Fruit fly (Drosophila melanogaster): ENCODE measurements around the gene Ent2.
A peak's percentile ranks its signal among the peaks of the same experiment; 100 is the strongest.

Ent2 gene

DNA sequence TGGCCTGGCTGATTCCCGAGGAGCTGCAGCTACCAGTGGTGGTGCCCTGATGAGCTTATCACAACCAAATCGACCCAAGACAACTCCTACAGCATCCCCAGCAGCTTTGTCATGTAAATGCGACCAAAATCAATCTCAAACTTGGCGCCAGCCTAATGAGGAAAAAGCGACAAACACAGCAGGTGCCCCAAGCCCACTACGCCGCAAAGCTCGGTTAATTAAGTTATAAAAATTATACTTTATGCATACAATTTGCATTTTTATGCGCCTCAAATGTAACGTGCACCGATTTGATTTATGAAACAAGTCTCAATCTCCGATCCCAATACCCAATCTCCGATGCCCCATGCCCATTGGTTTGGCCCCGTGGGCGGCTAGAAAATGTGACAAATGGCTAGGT is 11.3 kb upstream of the Ent2 start:
- TF ChIP-seq dan (GFP tag; IDR thresholded peaks at IDR 0.05): no peak
- TF ChIP-seq grn (GFP tag; optimal IDR thresholded peaks at IDR 0.05): peak; percentile 50
- no peak for TF ChIP-seq Hmx (GFP tag; optimal IDR thresholded peaks at IDR 0.05)
- peak; percentile 72 for TF ChIP-seq abd-A (tag; optimal IDR thresholded peaks at IDR 0.05)
- no peak for TF ChIP-seq CG8478 (optimal IDR thresholded peaks at IDR 0.05)
- peak; percentile 59 for TF ChIP-seq Ets65A (GFP tag)
- TF ChIP-seq CG2875 (GFP tag; optimal IDR thresholded peaks at IDR 0.05): no peak
- TF ChIP-seq Awh (GFP tag; IDR thresholded peaks at IDR 0.05): peak; percentile 89
- peak; percentile 74 for TF ChIP-seq vvl (GFP tag; IDR thresholded peaks at IDR 0.05)
- TF ChIP-seq chinmo (GFP tag; IDR thresholded peaks at IDR 0.05; ENCODE audit: partially characterized antibody): 0 out of 4 replicates have a peak, but pooled peaks have one; percentile 20

DNA sequence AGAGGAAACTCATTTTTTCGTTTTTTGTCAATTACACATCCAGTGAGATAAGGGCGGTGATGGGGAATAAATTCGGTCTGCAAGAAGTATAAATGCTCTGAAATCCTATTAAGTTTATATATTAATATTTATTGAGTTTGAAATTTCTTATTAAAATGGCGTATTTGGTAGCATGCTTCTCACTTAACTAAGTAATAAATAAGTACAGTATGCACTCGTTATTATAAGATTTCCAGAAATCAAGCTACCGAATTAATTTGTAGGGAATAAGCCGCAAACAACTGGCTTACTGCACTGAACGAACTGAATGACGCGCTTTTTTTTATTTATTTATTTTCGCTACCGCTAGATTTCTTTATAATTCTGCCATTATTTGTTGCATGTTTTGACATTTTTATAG is 10.7 kb upstream of the Ent2 start:
- TF ChIP-seq CG13775 (GFP tag; optimal IDR thresholded peaks at IDR 0.05) (no peak), CG10274 (GFP tag; optimal IDR thresholded peaks at IDR 0.05) (peak; percentile 66), sens (GFP tag) (peak; percentile 71)

dm6 chr2L:6552345-6552744 is 9.8 kb upstream of the Ent2 start:
- TF ChIP-seq ham (GFP tag; IDR thresholded peaks at IDR 0.05) (no peak), en (GFP tag; optimal IDR thresholded peaks at IDR 0.05) (no peak), cg (GFP tag; optimal IDR thresholded peaks at IDR 0.05) (no peak), grn (GFP tag; optimal IDR thresholded peaks at IDR 0.05) (no peak), mam (GFP tag; optimal IDR thresholded peaks at IDR 0.05) (no peak), CG8290 (GFP tag; optimal IDR thresholded peaks at IDR 0.05) (peak; percentile 72), CG8290 (tag; optimal IDR thresholded peaks at IDR 0.05) (peak in 1 of 2 experiments; percentile 61), D19A (tag; optimal IDR thresholded peaks at IDR 0.05) (no peak), hb (GFP tag; IDR thresholded peaks at IDR 0.05; ENCODE audit: partially characterized antibody) (no peak), CG17612 (GFP tag; IDR thresholded peaks at IDR 0.05) (0 out of 2 replicates have a peak, but pooled peaks have one; percentile 51), B-H1 (GFP tag; IDR thresholded peaks at IDR 0.05) (no peak), MBD-R2 (GFP tag; IDR thresholded peaks at IDR 0.05) (no peak), CG1024 (GFP tag; IDR thresholded peaks at IDR 0.05) (no peak), pan (optimal IDR thresholded peaks at IDR 0.05) (no peak), pan (GFP tag; optimal IDR thresholded peaks at IDR 0.05 in 1 of 2, IDR thresholded peaks at IDR 0.05 in 1 of 2) (no peak), CG10565 (GFP tag; optimal IDR thresholded peaks at IDR 0.05) (no peak)

dm6 chr2L:6553041-6553796 is 8.9 kb upstream of the Ent2 start:
- TF ChIP-seq Atf6 (GFP tag; IDR thresholded peaks at IDR 0.05): no peak
- no peak for TF ChIP-seq CG12744 (GFP tag; optimal IDR thresholded peaks at IDR 0.05)
- TF ChIP-seq Hmr (GFP tag; optimal IDR thresholded peaks at IDR 0.05): no peak
- TF ChIP-seq ap (GFP tag; IDR thresholded peaks at IDR 0.05): no peak
- no peak for TF ChIP-seq CG3407 (GFP tag; optimal IDR thresholded peaks at IDR 0.05)
- no peak for TF ChIP-seq her (GFP tag; optimal IDR thresholded peaks at IDR 0.05)
- no peak for TF ChIP-seq Drgx (GFP tag; IDR thresholded peaks at IDR 0.05)
- TF ChIP-seq trem (tag; optimal IDR thresholded peaks at IDR 0.05): no peak
- TF ChIP-seq ci (GFP tag; IDR thresholded peaks at IDR 0.05): no peak
- no peak for TF ChIP-seq Dll (GFP tag; IDR thresholded peaks at IDR 0.05; ENCODE audit: partially characterized antibody)
- TF ChIP-seq CG17328 (GFP tag; IDR thresholded peaks at IDR 0.05): no peak
- peak in 1 of 2 experiments; percentile 11 for TF ChIP-seq Hr51 (GFP tag; optimal IDR thresholded peaks at IDR 0.05)
- peak; percentile 20; the same call in 1 of the 2 replicates for TF ChIP-seq CG10959 (GFP tag; IDR thresholded peaks at IDR 0.05)
- no peak for TF ChIP-seq CG4424 (GFP tag; optimal IDR thresholded peaks at IDR 0.05)
- TF ChIP-seq CG8924 (tag; optimal IDR thresholded peaks at IDR 0.05): peak; percentile 6
- TF ChIP-seq dmrt11E (tag; optimal IDR thresholded peaks at IDR 0.05): peak; percentile 25
- TF ChIP-seq CG14710 (tag; optimal IDR thresholded peaks at IDR 0.05): no peak
- no peak for TF ChIP-seq Optix (GFP tag; IDR thresholded peaks at IDR 0.05)
- no peak for TF ChIP-seq CG8944 (GFP tag; optimal IDR thresholded peaks at IDR 0.05)
- no peak for TF ChIP-seq Sry-β (GFP tag; optimal IDR thresholded peaks at IDR 0.05)

Measured in whole organism, embryonic.